Worm (Caenorhabditis elegans) whole organism, L2 larva: ENCODE data around the gene K01A2.6.

Source experiments
- F13H6.1 ChIP-seq: sonication (generic microtip); optimal IDR thresholded peaks from 2 replicates; lab custom pipeline; 2016; ENCODE audit warnings: missing genetic modification characterization, missing compliant biosample characterization
- ama-1 ChIP-seq: fragments of 150-350 bp; optimal IDR thresholded peaks from 2 replicates; lab custom pipeline; 2018; ENCODE audit warnings: inconsistent platforms
- blmp-1 ChIP-seq: sonication (generic microtip); optimal IDR thresholded peaks from 2 replicates; lab custom pipeline; 2017; ENCODE audit warnings: missing genetic modification characterization, mild to moderate bottlenecking, missing compliant biosample characterization, antibody characterized with exemption, moderate library complexity; ENCODE audit not compliant: insufficient read depth
- ceh-82 ChIP-seq: fragments of 150-350 bp; optimal IDR thresholded peaks from 2 replicates; lab custom pipeline; 2014; ENCODE audit warnings: missing biosample characterization, missing genetic modification characterization
- crh-2 ChIP-seq: sonication (generic microtip); optimal IDR thresholded peaks from 2 replicates; lab custom pipeline; 2017; ENCODE audit warnings: missing biosample characterization, missing genetic modification characterization
- fos-1 ChIP-seq: fragments of 150-350 bp; optimal IDR thresholded peaks from 2 replicates; lab custom pipeline; 2014; ENCODE audit warnings: missing biosample characterization, missing genetic modification characterization
- lin-13 ChIP-seq: fragments of 150-350 bp; optimal IDR thresholded peaks from 2 replicates; lab custom pipeline; 2014; ENCODE audit warnings: missing biosample characterization, missing genetic modification reagents, missing genetic modification characterization
- lsy-2 ChIP-seq, 2 experiments: fragments of 150-350 bp in 1 of 2; sonication (generic microtip) in 1 of 2; optimal IDR thresholded peaks; 2 replicates each; lab custom pipeline; 2014 to 2017; ENCODE audit warnings: missing biosample characterization in 2 of 2, missing genetic modification characterization in 2 of 2
- nhr-12 ChIP-seq: fragments of 150-350 bp; optimal IDR thresholded peaks from 2 replicates; lab custom pipeline; 2014; ENCODE audit warnings: missing biosample characterization, missing genetic modification characterization
- nhr-23 ChIP-seq: fragments of 150-350 bp; optimal IDR thresholded peaks from 2 replicates; lab custom pipeline; 2014; ENCODE audit warnings: missing biosample characterization, missing genetic modification reagents, missing genetic modification characterization
- nhr-6 ChIP-seq: fragments of 150-350 bp; optimal IDR thresholded peaks from 2 replicates; lab custom pipeline; 2014; ENCODE audit warnings: missing biosample characterization, missing genetic modification characterization
- unc-62 ChIP-seq: fragments of 150-350 bp; optimal IDR thresholded peaks from 2 replicates; lab custom pipeline; 2014; ENCODE audit warnings: missing biosample characterization, missing genetic modification reagents, missing genetic modification characterization
- ztf-11 ChIP-seq: sonication (generic microtip); optimal IDR thresholded peaks from 2 replicates; lab custom pipeline; 2017; ENCODE audit warnings: missing biosample characterization, missing genetic modification characterization
- ztf-4 ChIP-seq: fragments of 150-350 bp; optimal IDR thresholded peaks from 2 replicates; lab custom pipeline; 2014; ENCODE audit warnings: missing biosample characterization, missing genetic modification characterization

ce11 chrII:290282-290681 is 9.5 kb upstream of the K01A2.6 start, which contains the start of gene djr-1.1:
- TF ChIP-seq lin-13 (no peak), lsy-2 (tag; optimal IDR thresholded peaks at IDR 0.05; lab: Kevin White, UChicago) (no peak), ceh-82 (tag; lab: Kevin White, UChicago) (no peak), blmp-1 (tag; lab: Kevin White, UChicago) (no peak), unc-62 (GFP tag; lab: Kevin White, UChicago) (no peak), crh-2 (tag; lab: Kevin White, UChicago) (no peak), fos-1 (tag; lab: Kevin White, UChicago) (no peak), nhr-23 (tag; lab: Kevin White, UChicago) (no peak), ztf-11 (tag; lab: Kevin White, UChicago) (no peak), nhr-6 (tag; lab: Kevin White, UChicago) (no peak), ztf-4 (tag; lab: Kevin White, UChicago) (no peak), ama-1 (lab: Kevin White, UChicago) (no peak), F13H6.1 (tag; lab: Kevin White, UChicago) (no peak), nhr-12 (tag; lab: Kevin White, UChicago) (no peak)
